Fruit fly (Drosophila melanogaster): ENCODE measurements around the gene Sytalpha.
A peak's percentile ranks its signal among the peaks of the same experiment; 100 is the strongest.

The Sytalpha gene

DNA sequence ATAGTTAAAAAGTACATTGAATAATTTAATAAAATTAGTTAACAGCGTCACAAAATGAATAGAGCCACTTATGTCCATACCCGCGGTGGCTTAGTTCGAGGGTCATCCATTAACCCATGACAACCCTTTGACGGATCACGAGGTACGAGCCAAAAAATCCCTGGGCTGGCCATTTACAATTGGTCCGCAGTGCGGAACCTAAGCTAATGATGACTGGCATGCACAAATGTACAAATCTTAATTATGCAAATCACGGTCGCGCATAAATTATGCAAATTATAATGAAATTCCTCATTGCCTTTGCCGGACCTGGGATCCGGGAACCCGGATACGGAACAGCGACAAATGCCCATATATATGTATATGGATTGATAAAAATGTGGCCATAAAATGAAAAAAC, 5.3 kb upstream of the Sytalpha start:
- TF ChIP-seq Jra (GFP tag; optimal IDR thresholded peaks at IDR 0.05) (no peak), Hr83 (GFP tag; optimal IDR thresholded peaks at IDR 0.05; ENCODE audit: poor library complexity, severe bottlenecking) (no peak), Mio (GFP tag; optimal IDR thresholded peaks at IDR 0.05) (no peak), ey (GFP tag; optimal IDR thresholded peaks at IDR 0.05) (no peak), brk (GFP tag; optimal IDR thresholded peaks at IDR 0.05) (no peak), N (GFP tag; optimal IDR thresholded peaks at IDR 0.05) (no peak), CG32264 (GFP tag; optimal IDR thresholded peaks at IDR 0.05) (no peak), sv (GFP tag; optimal IDR thresholded peaks at IDR 0.05) (no peak), br (GFP tag; optimal IDR thresholded peaks at IDR 0.05) (no peak), h (GFP tag; optimal IDR thresholded peaks at IDR 0.05) (no peak), CG9705 (GFP tag; optimal IDR thresholded peaks at IDR 0.05) (no peak)

- TF ChIP-seq Sp1 (GFP tag; optimal IDR thresholded peaks at IDR 0.05) (peak; percentile 40), jim (GFP tag; optimal IDR thresholded peaks at IDR 0.05) (no peak), sage (GFP tag; optimal IDR thresholded peaks at IDR 0.05) (no peak), HLH106 (tag; optimal IDR thresholded peaks at IDR 0.05) (peak; percentile 34), Dfd (GFP tag; optimal IDR thresholded peaks at IDR 0.05) (no peak), h (GFP tag; optimal IDR thresholded peaks at IDR 0.05) (no peak), CrebA (GFP tag; optimal IDR thresholded peaks at IDR 0.05; ENCODE audit: borderline replicate concordance) (no peak), ey (GFP tag; optimal IDR thresholded peaks at IDR 0.05) (no peak), foxo (GFP tag; optimal IDR thresholded peaks at IDR 0.05) (peak in 1 of 2 experiments; percentile 25), Hr83 (GFP tag; optimal IDR thresholded peaks at IDR 0.05; ENCODE audit: poor library complexity, severe bottlenecking) (no peak), CG9705 (GFP tag; optimal IDR thresholded peaks at IDR 0.05) (no peak), OdsH (GFP tag; optimal IDR thresholded peaks at IDR 0.05) (peak; percentile 21), Mio (GFP tag; optimal IDR thresholded peaks at IDR 0.05) (no peak), lola (GFP tag; optimal IDR thresholded peaks at IDR 0.05) (no peak), woc (GFP tag; optimal IDR thresholded peaks at IDR 0.05) (no peak), rgr (GFP tag; optimal IDR thresholded peaks at IDR 0.05) (no peak), Hr78 (GFP tag; optimal IDR thresholded peaks at IDR 0.05) (no peak), psq (GFP tag; optimal IDR thresholded peaks at IDR 0.05) (peak; percentile 7), Dif (GFP tag; optimal IDR thresholded peaks at IDR 0.05; ENCODE audit: partially characterized antibody) (no peak), Jra (GFP tag; optimal IDR thresholded peaks at IDR 0.05) (no peak), dsf (GFP tag; optimal IDR thresholded peaks at IDR 0.05; ENCODE audit: borderline replicate concordance) (no peak), GATAd (GFP tag; optimal IDR thresholded peaks at IDR 0.05) (no peak)
Measured at dm6 chr2L:17588173-17589082, 3.6 kb upstream of the Sytalpha start.

dm6 chr2L:17589115-17589514, 2.9 kb upstream of the Sytalpha start, which contains the start of gene Oli:
Oli (plus strand) TSS chr2L:17589184.
- TF ChIP-seq Dif (GFP tag; optimal IDR thresholded peaks at IDR 0.05; ENCODE audit: partially characterized antibody), result no peak
- no peak for TF ChIP-seq Abd-B (GFP tag; optimal IDR thresholded peaks at IDR 0.05)
- no peak for TF ChIP-seq sage (GFP tag; optimal IDR thresholded peaks at IDR 0.05)
- TF ChIP-seq CG32264 (GFP tag; optimal IDR thresholded peaks at IDR 0.05), result no peak
- no peak for TF ChIP-seq pan (optimal IDR thresholded peaks at IDR 0.05)
- TF ChIP-seq Myc (optimal IDR thresholded peaks at IDR 0.05), result no peak
- no peak for TF ChIP-seq rgr (GFP tag; optimal IDR thresholded peaks at IDR 0.05)
- TF ChIP-seq Dfd (GFP tag; optimal IDR thresholded peaks at IDR 0.05), result no peak
- TF ChIP-seq N (GFP tag; optimal IDR thresholded peaks at IDR 0.05), result no peak
- no peak for TF ChIP-seq dmrt93B (GFP tag; optimal IDR thresholded peaks at IDR 0.05)
- TF ChIP-seq dl (GFP tag; optimal IDR thresholded peaks at IDR 0.05; ENCODE audit: insufficient read depth in 1 of 2, partially characterized antibody in 2 of 2), result no peak
- no peak for TF ChIP-seq Vsx2 (GFP tag; optimal IDR thresholded peaks at IDR 0.05; ENCODE audit: partially characterized antibody)
- TF ChIP-seq ey (GFP tag; optimal IDR thresholded peaks at IDR 0.05), result no peak
- TF ChIP-seq Hr78 (GFP tag; optimal IDR thresholded peaks at IDR 0.05), result no peak
- TF ChIP-seq Hr83 (GFP tag; optimal IDR thresholded peaks at IDR 0.05; ENCODE audit: poor library complexity, severe bottlenecking), result no peak
- no peak for TF ChIP-seq HLH106 (tag; optimal IDR thresholded peaks at IDR 0.05)
- no peak for TF ChIP-seq h (GFP tag; optimal IDR thresholded peaks at IDR 0.05)
